Fruit fly (Drosophila melanogaster): ENCODE data around the gene Nfs1.

dm6 chr2L:12028102-12028501 lies 28.6 kb downstream of the Nfs1 start:
- TF ChIP-seq CG4496 (GFP tag; IDR thresholded peaks at IDR 0.05), result no peak
- no peak for TF ChIP-seq CG10348 (GFP tag; IDR thresholded peaks at IDR 0.05)
- no peak for TF ChIP-seq CG34367 (tag; optimal IDR thresholded peaks at IDR 0.05)
- TF ChIP-seq gl (tag; optimal IDR thresholded peaks at IDR 0.05), result no peak
- TF ChIP-seq EcR (GFP tag; optimal IDR thresholded peaks at IDR 0.05), result no peak
- no peak for TF ChIP-seq D1 (tag; optimal IDR thresholded peaks at IDR 0.05)
- no peak for TF ChIP-seq CG15710 (tag; optimal IDR thresholded peaks at IDR 0.05)
- no peak for TF ChIP-seq CG14655 (GFP tag; optimal IDR thresholded peaks at IDR 0.05)
- TF ChIP-seq Snoo (tag; optimal IDR thresholded peaks at IDR 0.05), result no peak
- TF ChIP-seq Pif1A (GFP tag; optimal IDR thresholded peaks at IDR 0.05), result no peak
- no peak for TF ChIP-seq CG32121 (GFP tag; IDR thresholded peaks at IDR 0.05)
- TF ChIP-seq CG9948 (tag; optimal IDR thresholded peaks at IDR 0.05), result no peak
- no peak for TF ChIP-seq CG8301 (tag; optimal IDR thresholded peaks at IDR 0.05)
- no peak for TF ChIP-seq CG17806 (tag; optimal IDR thresholded peaks at IDR 0.05)

All from whole organism, pupa.